Worm (Caenorhabditis elegans): ENCODE data around the gene rev-3.
A peak's percentile ranks its signal among the peaks of the same experiment; 100 is the strongest.

Gene rev-3

ce11 chrIII:5785273-5785929 is 5.0 kb downstream of the rev-3 start, which contains the start of gene Y37B11A.3 (continued):
- TF ChIP-seq lin-13 (GFP tag; optimal IDR thresholded peaks at IDR 0.05) (peak; percentile 56), ceh-82 (tag; optimal IDR thresholded peaks at IDR 0.05) (no peak), spr-1 (tag; optimal IDR thresholded peaks at IDR 0.05) (peak; percentile 42), vab-7 (GFP tag; IDR thresholded peaks at IDR 0.05) (peak; percentile 19; the same call in 1 of the 2 replicates), hmg-1.1 (GFP tag; IDR thresholded peaks at IDR 0.05) (peak; percentile 83), zfp-3 (GFP tag; conservative IDR thresholded peaks at IDR 0.05) (no peak; the same call in 1 of the 2 replicates), lin-1 (GFP tag; IDR thresholded peaks at IDR 0.05) (no peak), Y105C5A.15 (GFP tag; IDR thresholded peaks at IDR 0.05) (no peak), dpl-1 (GFP tag; optimal IDR thresholded peaks at IDR 0.05) (peak; percentile 75), rbr-2 (tag; optimal IDR thresholded peaks at IDR 0.05) (peak; percentile 65), Y75B8A.6 (GFP tag; IDR thresholded peaks at IDR 0.05) (0 out of 2 replicates have a peak, but pooled peaks have one; percentile 43), zfp-2 (tag; optimal IDR thresholded peaks at IDR 0.05) (no peak), dmd-8 (GFP tag; IDR thresholded peaks at IDR 0.05) (no peak), lin-39 (tag; optimal IDR thresholded peaks at IDR 0.05) (no peak), gei-8 (GFP tag; optimal IDR thresholded peaks at IDR 0.05) (no peak), mep-1 (tag; optimal IDR thresholded peaks at IDR 0.05) (peak; percentile 76), pqm-1 (tag; optimal IDR thresholded peaks at IDR 0.05) (no peak), spr-3 (GFP tag; optimal IDR thresholded peaks at IDR 0.05) (no peak), egl-43 (GFP tag; IDR thresholded peaks at IDR 0.05) (no peak; the same call in 1 of the 2 replicates), hlh-30 (tag; optimal IDR thresholded peaks at IDR 0.05; ENCODE audit: insufficient read depth) (peak; percentile 7), mdt-29 (GFP tag; IDR thresholded peaks at IDR 0.05) (peak; percentile 22; the same call in 1 of the 2 replicates), lin-38 (GFP tag; IDR thresholded peaks at IDR 0.05) (no peak), duxl-1 (tag; optimal IDR thresholded peaks at IDR 0.05; ENCODE audit: poor library complexity) (peak; percentile 39), hif-1 (tag; optimal IDR thresholded peaks at IDR 0.05) (peak in 1 of 2 experiments; percentile 45), nhr-76 (tag; optimal IDR thresholded peaks at IDR 0.05) (no peak), F49E8.2 (tag; optimal IDR thresholded peaks at IDR 0.05; ENCODE audit: borderline replicate concordance) (no peak), daf-19 (GFP tag; conservative IDR thresholded peaks at IDR 0.05) (no peak), ZK546.5 (tag; optimal IDR thresholded peaks at IDR 0.05) (no peak), ceh-32 (tag; optimal IDR thresholded peaks at IDR 0.05; ENCODE audit: poor library complexity) (no peak), php-3 (GFP tag; IDR thresholded peaks at IDR 0.05) (0 out of 2 replicates have a peak, but pooled peaks have one; percentile 35), tra-1 (GFP tag; IDR thresholded peaks at IDR 0.05) (0 out of 2 replicates have a peak, but pooled peaks have one; percentile 48), snpc-4 (tag; optimal IDR thresholded peaks at IDR 0.05) (no peak), nhr-11 (tag; optimal IDR thresholded peaks at IDR 0.05) (peak; percentile 18), nhr-48 (tag; optimal IDR thresholded peaks at IDR 0.05) (peak; percentile 33), set-16 (GFP tag; IDR thresholded peaks at IDR 0.05) (peak; percentile 33; the same call in 1 of the 2 replicates), F44E2.7 (GFP tag; IDR thresholded peaks at IDR 0.05) (no peak), ztf-7 (tag; optimal IDR thresholded peaks at IDR 0.05) (no peak), nhr-111 (GFP tag; optimal IDR thresholded peaks at IDR 0.05) (no peak), lsy-2 (tag; optimal IDR thresholded peaks at IDR 0.05) (peak in 1 of 2 experiments; percentile 78), zip-2 (tag; optimal IDR thresholded peaks at IDR 0.05) (no peak), R02D3.7 (tag; optimal IDR thresholded peaks at IDR 0.05) (no peak), hlh-11 (tag; optimal IDR thresholded peaks at IDR 0.05) (peak; percentile 61), Y5F2A.4 (GFP tag; optimal IDR thresholded peaks at IDR 0.05) (no peak), ces-1 (GFP tag; optimal IDR thresholded peaks at IDR 0.05) (no peak), mxl-2 (GFP tag; conservative IDR thresholded peaks at IDR 0.05) (no peak), mxl-3 (GFP tag; optimal IDR thresholded peaks at IDR 0.05) (peak; percentile 58), pha-4 (GFP tag; IDR thresholded peaks at IDR 0.05) (no peak), pha-4 (tag; optimal IDR thresholded peaks at IDR 0.05) (no peak), jun-1 (tag; optimal IDR thresholded peaks at IDR 0.05) (peak; percentile 26), nhr-28 (tag; optimal IDR thresholded peaks at IDR 0.05) (peak; percentile 15)

Data from whole organism, L4 larva.